Worm (Caenorhabditis elegans): ENCODE data around the gene C29E4.14.

- no peak for TF ChIP-seq ceh-63 (GFP tag; optimal IDR thresholded peaks at IDR 0.05)
- TF ChIP-seq aly-2 (tag; optimal IDR thresholded peaks at IDR 0.05): no peak
- TF ChIP-seq nhr-11 (tag; optimal IDR thresholded peaks at IDR 0.05): no peak
- no peak for TF ChIP-seq egl-27 (tag; optimal IDR thresholded peaks at IDR 0.05)
- TF ChIP-seq lin-39 (tag; optimal IDR thresholded peaks at IDR 0.05): no peak
- no peak for TF ChIP-seq nhr-76 (tag; optimal IDR thresholded peaks at IDR 0.05)
- no peak for TF ChIP-seq hlh-4 (tag; optimal IDR thresholded peaks at IDR 0.05)
Measured at ce11 chrIII:7924821-7925220, 4.9 kb downstream of the C29E4.14 start, which contains the start of gene tag-250.
